Worm (Caenorhabditis elegans): ENCODE results near the gene frpr-4.

DNA sequence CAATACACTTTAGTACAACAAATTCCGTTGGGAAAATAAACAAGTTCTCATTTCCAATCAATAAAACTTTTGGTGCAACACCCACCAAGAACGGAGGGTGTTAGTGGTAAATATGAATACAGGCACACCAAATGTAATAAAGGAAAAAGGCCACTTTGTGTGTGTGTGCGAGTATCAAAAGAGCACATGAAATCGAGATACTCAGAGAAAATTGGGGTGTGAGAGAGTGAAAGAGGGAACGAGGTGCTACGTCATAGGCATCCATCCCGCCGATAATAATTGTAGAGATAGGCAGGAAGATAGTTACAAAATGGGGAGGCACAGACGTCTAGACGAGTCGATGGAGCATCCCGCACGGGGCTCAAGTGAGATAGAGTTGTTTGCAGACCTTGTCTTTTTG lies 27.6 kb downstream of the frpr-4 start:
- peak; percentile 47 for TF ChIP-seq sptf-1 (tag; optimal IDR thresholded peaks at IDR 0.05)
- no peak for TF ChIP-seq snpc-4 (tag; optimal IDR thresholded peaks at IDR 0.05)
- TF ChIP-seq unc-39 (tag; optimal IDR thresholded peaks at IDR 0.05) = no peak
- TF ChIP-seq nhr-28 (tag; optimal IDR thresholded peaks at IDR 0.05) = no peak
- TF ChIP-seq pha-4 (tag; optimal IDR thresholded peaks at IDR 0.05) = peak; percentile 52
- TF ChIP-seq blmp-1 (tag; optimal IDR thresholded peaks at IDR 0.05) = no peak
- peak; percentile 89 for TF ChIP-seq ces-1 (GFP tag; optimal IDR thresholded peaks at IDR 0.05)

Measured in whole organism, mixed stage, embryonic.